Fruit fly (Drosophila melanogaster): Measurements from ENCODE around the gene CG32756.

DNA sequence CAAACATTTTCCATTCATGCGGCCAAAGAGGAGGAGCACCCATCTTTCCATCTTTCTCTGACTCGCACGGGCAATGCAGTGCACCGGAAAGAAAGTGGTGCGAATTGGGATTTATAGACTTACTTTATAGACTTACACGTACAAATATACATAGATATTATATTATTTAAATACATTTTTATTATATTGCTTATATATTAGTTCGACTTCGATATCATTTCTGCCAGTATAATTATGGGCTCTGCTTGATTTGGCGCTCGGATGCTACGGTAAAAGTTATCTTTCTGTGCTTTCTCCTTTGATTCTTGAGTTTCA is 40.4 kb upstream of the CG32756 start:
- TF ChIP-seq CTCF (optimal IDR thresholded peaks at IDR 0.05) (no peak), CG8478 (optimal IDR thresholded peaks at IDR 0.05) (no peak)
